Fruit fly (Drosophila melanogaster) ovary, adult (tissue): ENCODE data around the gene CG33922.

Experiments used
- CG17801 ChIP-seq: fragments of 200-800 bp; optimal IDR thresholded peaks from 2 replicates; lab custom pipeline; 2019; ENCODE audit warnings: missing biosample characterization, mild to moderate bottlenecking, missing genetic modification characterization, moderate library complexity; ENCODE audit not compliant: partially characterized antibody

The CG33922 gene

dm6 chr2L:1344071-1344470 lies at the start of gene CG33922, which contains the start of gene Cdlc2:
TSS of gene CG33922 (minus strand) at chr2L:1344171.
TSS of gene Cdlc2 (plus strand) at chr2L:1344400.
- TF ChIP-seq CG17801, result no peak

- no peak for TF ChIP-seq CG17801
Observed at dm6 chr2L:1393611-1394010, 49.6 kb upstream of the CG33922 start.

DNA sequence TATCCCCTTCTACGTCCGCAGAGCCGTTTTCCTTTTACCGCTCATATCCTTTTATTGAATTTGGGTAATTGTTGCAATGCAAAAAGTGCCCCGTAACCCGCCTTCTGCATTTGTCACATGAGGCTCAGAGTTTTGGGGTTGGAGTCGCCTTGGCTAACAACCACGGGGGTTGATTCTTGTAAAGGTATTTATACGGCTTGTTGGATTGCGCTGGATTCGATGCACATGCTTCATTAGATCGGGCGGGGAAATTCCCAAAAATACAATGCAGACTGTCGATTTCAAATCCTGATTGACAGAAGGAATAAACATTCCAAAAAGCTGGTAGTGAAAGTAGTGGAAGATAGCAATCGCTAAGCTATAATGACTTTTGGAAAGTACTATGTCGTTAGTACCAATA lies 46.3 kb upstream of the CG33922 start:
- no peak for TF ChIP-seq CG17801

dm6 chr2L:1387811-1388210 lies 43.8 kb upstream of the CG33922 start:
- no peak for TF ChIP-seq CG17801

DNA sequence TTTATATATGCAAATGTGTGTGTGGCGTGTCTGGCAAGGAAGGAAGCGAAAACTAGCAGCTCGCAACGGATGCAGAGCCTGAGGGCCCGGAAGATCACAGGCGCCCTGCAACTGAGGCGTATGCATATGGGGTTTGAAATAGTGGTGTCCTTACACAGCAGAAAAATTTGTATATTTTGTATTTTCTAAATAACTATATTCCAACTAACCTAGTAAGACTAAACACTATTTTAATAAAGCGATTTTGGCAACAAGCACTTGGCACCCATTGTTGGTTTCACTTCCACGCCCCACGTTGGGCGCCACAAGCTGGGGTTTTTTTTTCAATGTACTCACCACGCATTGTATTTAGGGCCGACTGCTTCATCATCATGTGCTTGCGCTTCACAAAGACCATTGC lies 42.5 kb upstream of the CG33922 start:
- no peak for TF ChIP-seq CG17801

- no peak for TF ChIP-seq CG17801
Observed at dm6 chr2L:1377635-1378034, 33.7 kb upstream of the CG33922 start.

DNA sequence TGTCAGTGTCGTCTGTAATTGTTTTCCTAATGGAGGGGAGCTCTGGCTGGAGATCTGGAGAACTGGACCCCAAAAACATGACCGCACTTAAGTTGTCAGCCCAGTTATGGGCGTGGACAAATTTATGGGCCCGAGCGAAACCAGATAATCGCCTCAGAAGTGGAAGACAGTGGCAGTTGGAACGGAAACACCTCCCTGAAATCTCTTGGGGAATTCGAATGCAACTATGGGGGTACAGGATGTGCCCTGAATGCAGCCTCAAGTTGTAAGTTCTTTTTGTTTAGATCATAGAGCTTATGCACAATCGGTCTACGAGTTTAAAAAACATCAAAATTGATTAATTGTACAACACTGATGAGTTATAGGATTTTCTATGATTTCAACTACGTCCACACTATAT lies 23.7 kb upstream of the CG33922 start, which contains the start of gene CG14346:
Gene CG14346, plus strand, starts transcription at position 301 of the 400 bp plus-strand sequence.
- TF ChIP-seq CG17801, result no peak

- TF ChIP-seq CG17801, result no peak
Observed at dm6 chr2L:1365037-1365436, 21.1 kb upstream of the CG33922 start.

DNA sequence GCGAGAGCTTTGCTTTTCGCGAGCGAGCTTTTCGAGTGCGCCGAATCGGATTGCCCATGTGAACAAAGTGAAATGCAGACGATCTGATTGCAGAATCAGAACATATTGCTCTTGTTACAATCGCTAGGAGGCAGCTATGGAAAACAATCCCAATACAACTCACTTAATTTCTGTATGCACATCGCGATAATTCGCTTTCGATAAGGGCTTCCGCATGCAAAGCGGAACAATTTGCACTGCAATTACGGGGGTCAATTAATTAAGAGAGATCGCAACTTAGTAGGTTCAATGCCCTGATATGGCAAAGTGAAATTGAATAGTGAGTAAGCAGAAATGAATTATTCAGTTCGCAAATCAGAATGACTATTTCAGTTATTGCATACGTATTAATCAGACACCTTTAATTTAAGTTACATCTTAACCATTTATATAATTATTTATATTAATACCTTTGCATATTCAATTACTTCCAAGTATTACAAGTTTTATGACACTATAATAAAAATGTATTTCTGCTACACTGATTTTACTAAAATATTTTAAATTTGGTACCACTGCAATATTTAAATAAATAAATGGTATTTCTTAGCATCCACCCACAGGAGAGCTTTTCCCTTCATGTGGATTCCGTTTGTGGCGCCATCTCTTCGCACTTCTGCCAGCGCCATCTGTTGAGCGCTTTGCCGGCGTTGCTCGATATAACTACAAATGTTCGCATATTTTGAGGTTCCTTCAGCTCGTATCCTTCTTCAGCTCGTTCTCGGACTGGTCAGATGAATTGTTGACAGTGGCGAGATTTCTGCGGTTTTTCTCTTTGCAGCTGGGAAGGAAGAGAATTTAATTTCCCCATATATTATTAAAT lies 18.0 kb upstream of the CG33922 start, which contains the start of gene NLaz:
Gene NLaz, minus strand, starts transcription at position 51 of the 862 bp plus-strand sequence.
- TF ChIP-seq CG17801, result no peak

DNA sequence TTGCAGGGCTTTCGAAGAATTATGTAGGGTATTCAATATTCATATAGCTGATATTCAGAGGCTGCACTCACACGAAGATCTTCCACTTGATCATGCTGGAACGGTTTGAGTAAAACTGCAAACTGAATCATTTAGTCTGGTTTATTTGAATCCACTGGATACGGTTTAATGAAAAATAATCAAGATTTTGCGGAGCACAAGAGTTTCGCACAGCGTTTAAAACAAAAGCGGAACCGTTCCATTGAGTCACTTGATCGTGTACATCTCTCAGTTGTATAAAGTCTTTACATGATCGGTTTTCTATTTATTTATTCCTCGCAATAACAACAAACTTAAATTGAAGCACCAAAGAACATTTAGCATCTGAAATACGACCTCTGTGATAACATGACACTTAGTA lies 15.7 kb upstream of the CG33922 start, which contains the start of gene CG31659:
Gene CG31659, minus strand, starts transcription at position 101 of the 400 bp plus-strand sequence.
- no peak for TF ChIP-seq CG17801

DNA sequence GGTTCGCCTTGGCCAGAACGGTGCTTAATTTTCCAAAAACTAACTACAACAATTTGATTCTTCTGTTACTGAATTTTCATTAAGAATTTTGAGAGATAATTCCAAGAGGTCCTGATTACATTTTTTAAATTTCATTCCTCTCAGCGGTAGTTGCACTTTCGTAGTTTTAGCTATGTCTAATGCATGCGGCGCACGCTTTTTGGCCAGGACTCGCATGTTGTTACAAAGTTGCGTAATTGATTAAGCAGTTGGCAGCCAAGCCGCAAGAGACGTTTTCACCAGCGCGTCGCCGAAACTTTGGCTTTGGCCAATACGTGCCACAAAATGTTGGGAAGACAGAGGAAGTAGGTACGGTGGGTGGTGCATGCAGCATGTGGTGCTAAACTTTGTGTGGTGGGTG lies 11.9 kb upstream of the CG33922 start, which contains the start of gene CG5565:
Gene CG5565, minus strand, starts transcription at position 101 of the 400 bp plus-strand sequence.
- no peak for TF ChIP-seq CG17801

- no peak for TF ChIP-seq CG17801
Observed at dm6 chr2L:1354819-1355218, 10.8 kb upstream of the CG33922 start, which contains the start of gene CG31924. TSS of gene CG31924 (minus strand) at chr2L:1354919.

- no peak for TF ChIP-seq CG17801
Observed at dm6 chr2L:1354009-1354408, 10.0 kb upstream of the CG33922 start, which contains the start of gene CG5561. TSS of gene CG5561 (minus strand) at chr2L:1354109.

DNA sequence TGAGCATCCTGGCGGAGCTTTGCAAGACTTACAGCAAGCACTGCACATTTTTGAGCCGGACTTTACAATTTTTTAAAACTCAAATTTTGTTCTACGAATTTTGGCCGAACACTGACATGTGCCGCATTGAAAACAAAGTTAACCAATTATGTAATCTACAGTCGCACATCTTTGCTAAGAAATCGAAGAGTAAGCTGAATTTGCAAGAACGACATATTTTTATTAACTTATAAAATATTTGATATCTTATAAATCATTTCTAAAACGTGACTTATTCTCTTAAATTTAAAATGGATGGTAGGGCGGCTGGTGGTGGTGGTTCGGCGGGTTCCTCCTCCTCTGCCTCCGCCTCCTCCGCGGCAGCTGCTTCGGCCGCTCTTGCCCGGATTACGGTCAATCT lies 8.8 kb upstream of the CG33922 start, which contains the start of gene CG5556:
Gene CG5556, minus strand, starts transcription at position 101 of the 400 bp plus-strand sequence.
- TF ChIP-seq CG17801, result no peak

DNA sequence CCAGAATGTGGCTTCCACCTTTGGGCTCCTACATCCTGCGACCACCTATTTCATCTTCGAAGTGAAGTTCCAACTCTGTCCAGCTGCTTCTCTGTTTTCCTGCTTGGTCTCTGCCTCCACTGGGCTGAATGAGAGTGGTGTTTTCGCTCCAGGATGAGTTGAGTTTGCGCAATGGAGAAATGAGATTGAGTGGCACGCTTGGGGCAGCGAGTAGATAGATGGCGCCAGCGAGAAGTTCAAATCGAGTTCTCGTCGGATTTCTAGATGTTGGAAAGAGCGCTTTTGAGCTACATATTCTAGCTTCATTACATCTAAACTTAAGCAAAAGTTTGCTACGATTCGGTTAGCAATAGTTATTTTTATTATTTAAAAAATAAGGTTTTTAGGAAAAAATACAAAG lies 2.1 kb upstream of the CG33922 start:
- TF ChIP-seq CG17801, result no peak

DNA sequence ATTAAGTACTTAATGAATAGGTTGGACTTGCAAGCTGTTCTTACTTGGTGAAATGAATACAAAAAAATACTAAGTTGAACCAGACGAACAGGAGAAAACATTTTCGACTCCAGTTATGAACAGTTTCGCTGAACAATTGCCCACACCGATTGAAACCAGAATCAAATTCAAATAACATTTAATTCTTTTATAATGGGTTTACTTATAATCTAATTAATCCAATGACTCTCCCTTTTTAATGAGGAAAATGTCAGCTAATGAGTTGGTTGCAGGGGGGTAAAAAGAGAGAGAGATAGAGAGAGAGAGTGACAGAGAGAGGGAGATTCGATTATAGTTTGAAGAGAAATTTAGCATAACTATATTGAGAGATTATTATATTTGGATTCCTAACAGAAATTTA lies 2.0 kb downstream of the CG33922 start, which contains the start of gene CG33923:
Gene CG33923, minus strand, starts transcription at position 101 of the 400 bp plus-strand sequence.
- no peak for TF ChIP-seq CG17801

- no peak for TF ChIP-seq CG17801
Observed at dm6 chr2L:1333828-1334227, 10.1 kb downstream of the CG33922 start, which contains the start of gene CG5440. TSS of gene CG5440 (plus strand) at chr2L:1334128.

DNA sequence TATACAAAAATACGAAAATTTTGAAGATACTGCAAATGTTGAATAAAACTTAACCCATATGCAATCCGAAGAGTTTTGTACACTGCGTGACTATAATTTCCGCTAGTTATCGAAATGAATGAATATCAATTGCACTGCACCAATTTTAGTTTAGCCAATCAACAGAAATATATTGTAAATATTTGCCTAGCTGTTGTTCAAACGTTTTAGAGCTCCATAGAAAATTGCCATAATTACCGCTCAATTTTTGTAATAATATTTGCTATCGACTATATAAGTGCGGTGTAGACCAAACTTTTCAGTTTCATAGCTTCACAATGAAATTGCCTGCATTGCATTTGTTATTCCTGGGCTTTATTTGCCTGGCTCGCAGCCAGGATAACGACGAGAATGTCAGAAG lies 15.1 kb downstream of the CG33922 start, which contains the start of gene a5:
Gene a5, plus strand, starts transcription at position 301 of the 400 bp plus-strand sequence.
- no peak for TF ChIP-seq CG17801
